Fruit fly (Drosophila melanogaster) whole organism, embryonic: ENCODE results near the gene dsx.
A peak's percentile ranks its signal among the peaks of the same experiment; 100 is the strongest.

Experiments
- Asciz ChIP-seq: fragments of 200-800 bp; sonication (Bioruptor generic); optimal IDR thresholded peaks from 2 replicates; lab custom pipeline; 2017; ENCODE audit warnings: missing biosample characterization, mild to moderate bottlenecking, missing genetic modification characterization, missing genetic modification reagents
- B-H2 ChIP-seq: fragments of 200-800 bp; sonication (Bioruptor generic); optimal IDR thresholded peaks from 2 replicates; lab custom pipeline; 2018; ENCODE audit warnings: missing biosample characterization, mild to moderate bottlenecking, missing genetic modification characterization
- CG10366 ChIP-seq: fragments of 200-800 bp; sonication (Bioruptor generic); IDR thresholded peaks from 2 replicates; pipeline ENCODE4 v1.3.6; 2022; ENCODE audit warnings: missing biosample characterization, missing genetic modification characterization
- CG11247 ChIP-seq: fragments of 200-800 bp; sonication (Bioruptor generic); IDR thresholded peaks from 2 replicates; pipeline ENCODE4 v1.3.6; 2022; ENCODE audit warnings: missing biosample characterization, missing genetic modification characterization
- CG12219 ChIP-seq: fragments of 200-800 bp; sonication (Bioruptor generic); optimal IDR thresholded peaks from 3 replicates; lab custom pipeline; 2018; ENCODE audit warnings: missing biosample characterization, mild to moderate bottlenecking, missing genetic modification characterization
- CG12236 ChIP-seq: fragments of 200-800 bp; sonication (Bioruptor generic); optimal IDR thresholded peaks from 2 replicates; lab custom pipeline; 2016; ENCODE audit warnings: missing biosample characterization, missing genetic modification characterization
- CG14014 ChIP-seq: fragments of 200-800 bp; sonication (Bioruptor generic); IDR thresholded peaks from 2 replicates; pipeline ENCODE4 v1.3.6; 2022; ENCODE audit warnings: missing biosample characterization, missing genetic modification characterization
- CG15514 ChIP-seq: fragments of 200-800 bp; sonication (Bioruptor generic); optimal IDR thresholded peaks from 3 replicates; lab custom pipeline; 2017; ENCODE audit warnings: missing biosample characterization, missing genetic modification characterization, mild to moderate bottlenecking, moderate library complexity, missing genetic modification reagents
- CG17829 ChIP-seq: fragments of 200-800 bp; optimal IDR thresholded peaks from 2 replicates; lab custom pipeline; 2019; ENCODE audit warnings: missing biosample characterization, mild to moderate bottlenecking, missing genetic modification characterization, moderate library complexity
- CG18619 ChIP-seq: fragments of 200-800 bp; sonication (Bioruptor generic); optimal IDR thresholded peaks from 3 replicates; lab custom pipeline; 2017; ENCODE audit warnings: missing biosample characterization, mild to moderate bottlenecking, missing genetic modification characterization
- CG2120 ChIP-seq: fragments of 200-800 bp; sonication (Bioruptor generic); optimal IDR thresholded peaks from 3 replicates; lab custom pipeline; 2016; ENCODE audit warnings: missing biosample characterization, missing genetic modification characterization
- CG30403 ChIP-seq: fragments of 200-800 bp; sonication (Bioruptor generic); optimal IDR thresholded peaks from 3 replicates; lab custom pipeline; 2016; ENCODE audit warnings: missing biosample characterization, missing genetic modification characterization
- CG32532 ChIP-seq: fragments of 200-800 bp; sonication (Bioruptor generic); IDR thresholded peaks from 2 replicates; pipeline ENCODE4 v1.3.6; 2022; ENCODE audit warnings: missing biosample characterization, missing genetic modification characterization
- CG3407 ChIP-seq: fragments of 200-800 bp; sonication (Bioruptor generic); optimal IDR thresholded peaks from 2 replicates; lab custom pipeline; 2018; ENCODE audit warnings: missing biosample characterization, mild to moderate bottlenecking, missing genetic modification characterization
- CG6254 ChIP-seq: fragments of 200-800 bp; sonication (Bioruptor generic); optimal IDR thresholded peaks from 3 replicates; lab custom pipeline; 2017; ENCODE audit warnings: mild to moderate bottlenecking, missing biosample characterization, missing genetic modification reagents, missing genetic modification characterization
- CG7372 ChIP-seq: fragments of 200-800 bp; sonication (Bioruptor generic); IDR thresholded peaks from 2 replicates; pipeline ENCODE4 v1.3.6; 2022; ENCODE audit warnings: missing biosample characterization, missing genetic modification characterization
- CG7839 ChIP-seq: fragments of 200-800 bp; sonication (Bioruptor generic); optimal IDR thresholded peaks from 3 replicates; lab custom pipeline; 2018; ENCODE audit warnings: missing biosample characterization, mild to moderate bottlenecking, missing genetic modification characterization, moderate library complexity
- CG7963 ChIP-seq: fragments of 200-800 bp; sonication (Bioruptor generic); IDR thresholded peaks from 3 replicates; pipeline ENCODE4 v1.3.6; 2022; ENCODE audit warnings: missing biosample characterization, missing genetic modification characterization; ENCODE audit not compliant: partially characterized antibody
- CG8089 ChIP-seq: fragments of 200-800 bp; sonication (Bioruptor generic); optimal IDR thresholded peaks from 3 replicates; lab custom pipeline; 2016; ENCODE audit warnings: missing biosample characterization, missing genetic modification characterization
- CG9437 ChIP-seq: fragments of 200-800 bp; sonication (Bioruptor generic); optimal IDR thresholded peaks from 2 replicates; lab custom pipeline; 2018; ENCODE audit warnings: missing biosample characterization, mild to moderate bottlenecking, missing genetic modification characterization
- CHES-1-like ChIP-seq: fragments of 200-800 bp; sonication (Bioruptor generic); optimal IDR thresholded peaks from 2 replicates; lab custom pipeline; 2016; ENCODE audit warnings: missing biosample characterization, missing genetic modification characterization
- CoRest ChIP-seq: fragments of 200-800 bp; sonication (Bioruptor generic); optimal IDR thresholded peaks from 3 replicates; lab custom pipeline; 2018; ENCODE audit warnings: missing biosample characterization, mild to moderate bottlenecking, missing genetic modification characterization, moderate library complexity
- D ChIP-seq, 2 experiments: fragments of 200-800 bp in 1 of 2; fragments of >200 bp in 1 of 2; sonication (Bioruptor generic) in 1 of 2; optimal IDR thresholded peaks; 2 replicates in 1 of 2; 3 replicates in 1 of 2; lab custom pipeline; 2017; ENCODE audit warnings: mild to moderate bottlenecking in 1 of 2, missing biosample characterization in 1 of 2, missing genetic modification characterization in 1 of 2, missing genetic modification reagents in 1 of 2
- D19B ChIP-seq: fragments of 200-800 bp; sonication (Bioruptor generic); optimal IDR thresholded peaks from 2 replicates; lab custom pipeline; 2017; ENCODE audit warnings: missing biosample characterization, mild to moderate bottlenecking, missing genetic modification characterization
- Ets65A ChIP-seq: fragments of 200-800 bp; sonication (Bioruptor generic); peaks from one replicate; lab custom pipeline; 2016; ENCODE audit warnings: missing biosample characterization, missing genetic modification characterization
- Fer2 ChIP-seq: fragments of 200-800 bp; sonication (Bioruptor generic); optimal IDR thresholded peaks from 2 replicates; lab custom pipeline; 2018; ENCODE audit warnings: missing biosample characterization, mild to moderate bottlenecking, missing genetic modification characterization, moderate library complexity
- HLH3B ChIP-seq: fragments of 200-800 bp; sonication (Bioruptor generic); IDR thresholded peaks from 2 replicates; pipeline ENCODE4 v1.3.6; 2022; ENCODE audit warnings: missing biosample characterization, missing genetic modification characterization
- Hr51 ChIP-seq, 2 experiments: fragments of 200-800 bp; sonication (Bioruptor generic); optimal IDR thresholded peaks; 2 replicates in 1 of 2; 3 replicates in 1 of 2; lab custom pipeline; 2016 to 2018; ENCODE audit warnings: missing biosample characterization in 2 of 2, missing genetic modification characterization in 2 of 2, mild to moderate bottlenecking in 1 of 2, moderate library complexity in 1 of 2
- Hsf ChIP-seq: fragments of 200-800 bp; sonication (Bioruptor generic); optimal IDR thresholded peaks from 3 replicates; lab custom pipeline; 2016; ENCODE audit warnings: missing biosample characterization, missing genetic modification characterization
- Oaz ChIP-seq: fragments of 200-800 bp; sonication (Bioruptor generic); IDR thresholded peaks from 2 replicates; pipeline ENCODE4 v1.3.6; 2022; ENCODE audit warnings: missing biosample characterization, missing genetic modification characterization
- Sox100B ChIP-seq: fragments of 200-800 bp; sonication (Bioruptor generic); optimal IDR thresholded peaks from 3 replicates; lab custom pipeline; 2018; ENCODE audit warnings: missing biosample characterization, mild to moderate bottlenecking, missing genetic modification characterization
- Usf ChIP-seq: fragments of 200-800 bp; sonication (Bioruptor generic); optimal IDR thresholded peaks from 2 replicates; lab custom pipeline; 2017; ENCODE audit warnings: missing genotype, missing biosample characterization, missing genetic modification characterization
- bcd ChIP-seq: fragments of 200-800 bp; sonication (Bioruptor generic); optimal IDR thresholded peaks from 2 replicates; lab custom pipeline; 2017; ENCODE audit warnings: missing biosample characterization, mild to moderate bottlenecking, missing genetic modification characterization
- cwo ChIP-seq: fragments of 200-800 bp; sonication (Bioruptor generic); optimal IDR thresholded peaks from 3 replicates; lab custom pipeline; 2017; ENCODE audit warnings: missing biosample characterization, missing genetic modification characterization, mild to moderate bottlenecking, moderate library complexity, missing genetic modification reagents
- en ChIP-seq: fragments of 200-800 bp; sonication (Bioruptor generic); optimal IDR thresholded peaks from 2 replicates; lab custom pipeline; 2016; ENCODE audit warnings: missing biosample characterization, missing genetic modification characterization
- gem ChIP-seq: fragments of 200-800 bp; sonication (Bioruptor generic); optimal IDR thresholded peaks from 2 replicates; lab custom pipeline; 2019; ENCODE audit warnings: missing biosample characterization, mild to moderate bottlenecking, missing genetic modification characterization, moderate library complexity
- hb ChIP-seq: fragments of 200-800 bp; sonication (Bioruptor generic); IDR thresholded peaks from 3 replicates; pipeline ENCODE4 v1.3.6; 2022; ENCODE audit warnings: missing biosample characterization, missing genetic modification characterization; ENCODE audit not compliant: partially characterized antibody
- hbn ChIP-seq: fragments of 200-800 bp; sonication (Bioruptor generic); IDR thresholded peaks from 2 replicates; pipeline ENCODE4 v1.3.6; 2022; ENCODE audit warnings: missing biosample characterization, missing genetic modification characterization; ENCODE audit not compliant: partially characterized antibody
- org-1 ChIP-seq: fragments of 200-800 bp; sonication (Bioruptor generic); optimal IDR thresholded peaks from 2 replicates; lab custom pipeline; 2017; ENCODE audit warnings: missing biosample characterization, missing genetic modification characterization
- psq ChIP-seq: fragments of 200-800 bp; sonication (Bioruptor generic); optimal IDR thresholded peaks from 2 replicates; lab custom pipeline; 2017; ENCODE audit warnings: missing biosample characterization, missing genetic modification characterization
- sc ChIP-seq, 3 experiments: fragments of >200 bp in 2 of 3; fragments of 200-800 bp in 1 of 3; sonication (Bioruptor generic) in 1 of 3; optimal IDR thresholded peaks; 2 replicates in 2 of 3; 3 replicates in 1 of 3; lab custom pipeline; 2017; ENCODE audit warnings: mild to moderate bottlenecking in 1 of 3, missing biosample characterization in 1 of 3, missing genetic modification characterization in 1 of 3, missing genetic modification reagents in 1 of 3
- slbo ChIP-seq: fragments of 200-800 bp; sonication (Bioruptor generic); IDR thresholded peaks from 2 replicates; pipeline ENCODE4 v1.3.6; 2022; ENCODE audit warnings: missing biosample characterization, missing genetic modification characterization
- slp2 ChIP-seq: fragments of 200-800 bp; sonication (Bioruptor generic); optimal IDR thresholded peaks from 2 replicates; lab custom pipeline; 2016; ENCODE audit warnings: missing biosample characterization, missing genetic modification characterization
- ssp ChIP-seq: fragments of 200-800 bp; sonication (Bioruptor generic); IDR thresholded peaks from 2 replicates; pipeline ENCODE4 v1.3.6; 2022; ENCODE audit warnings: missing biosample characterization, missing genetic modification characterization
- tin ChIP-seq: fragments of 200-800 bp; sonication (Bioruptor generic); optimal IDR thresholded peaks from 3 replicates; lab custom pipeline; 2016; ENCODE audit warnings: missing biosample characterization, missing genetic modification characterization
- trem ChIP-seq: fragments of 200-800 bp; optimal IDR thresholded peaks from 3 replicates; lab custom pipeline; 2019; ENCODE audit warnings: missing biosample characterization, mild to moderate bottlenecking, missing genetic modification characterization, moderate library complexity
- unpg ChIP-seq: fragments of 200-800 bp; sonication (Bioruptor generic); optimal IDR thresholded peaks from 3 replicates; lab custom pipeline; 2018; ENCODE audit warnings: missing biosample characterization, mild to moderate bottlenecking, missing genetic modification characterization, moderate library complexity
- vfl ChIP-seq: fragments of 200-800 bp; sonication (Bioruptor generic); optimal IDR thresholded peaks from 2 replicates; lab custom pipeline; 2016; ENCODE audit warnings: missing biosample characterization, missing genetic modification characterization
- vvl ChIP-seq: fragments of 200-800 bp; sonication (Bioruptor generic); IDR thresholded peaks from 2 replicates; pipeline ENCODE4 v1.3.6; 2022; ENCODE audit warnings: missing biosample characterization, missing genetic modification characterization
- zfh1 ChIP-seq: fragments of 200-800 bp; sonication (Bioruptor generic); IDR thresholded peaks from 3 replicates; pipeline ENCODE4 v1.3.6; 2022; ENCODE audit warnings: missing biosample characterization, missing genetic modification characterization

The dsx gene

DNA sequence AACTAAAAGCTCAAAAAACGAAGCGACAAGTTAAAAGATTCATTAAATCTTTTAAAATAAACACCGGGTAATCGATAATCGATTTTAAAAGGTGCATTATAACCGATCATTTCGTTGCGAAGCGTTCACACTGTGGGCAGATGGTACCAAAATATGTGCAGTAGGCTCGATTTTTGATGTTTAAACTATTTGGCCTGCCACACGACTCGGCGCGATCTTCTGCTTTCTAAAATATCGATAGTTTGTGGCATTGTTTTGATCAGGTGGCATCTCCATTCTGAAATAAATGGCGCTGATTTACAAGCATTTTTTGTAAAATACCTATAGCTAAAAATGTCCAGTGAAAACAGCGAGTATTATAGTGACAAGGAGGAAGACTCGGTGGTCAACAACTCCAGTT lies 47.0 kb downstream of the dsx start, which contains the start of the genes CG10445 and lds (continued):
- TF ChIP-seq CG15514 (GFP tag; lab: Kevin White, UChicago) (peak; percentile 57), HLH3B (GFP tag; lab: Robert Waterston, UW) (no peak), CG11247 (GFP tag; lab: Robert Waterston, UW) (no peak), trem (peak; percentile 93), vfl (GFP tag; lab: Kevin White, UChicago) (no peak), gem (tag; lab: Kevin White, UChicago) (no peak), Sox100B (GFP tag; lab: Kevin White, UChicago) (no peak), cwo (GFP tag; lab: Kevin White, UChicago) (no peak), CG6254 (no peak), psq (no peak), CG12219 (GFP tag; lab: Kevin White, UChicago) (no peak), slp2 (GFP tag; lab: Kevin White, UChicago) (no peak), ssp (GFP tag; lab: Robert Waterston, UW) (peak; percentile 96), D (optimal IDR thresholded peaks at IDR 0.05; lab: Kevin White, UChicago) (no peak), D (GFP tag; optimal IDR thresholded peaks at IDR 0.05; lab: Kevin White, UChicago) (no peak), CG12236 (GFP tag; lab: Kevin White, UChicago) (no peak), CG9437 (GFP tag; lab: Kevin White, UChicago) (no peak), Usf (GFP tag; lab: Kevin White, UChicago) (no peak), CG2120 (peak; percentile 23), Oaz (GFP tag; lab: Robert Waterston, UW) (no peak), sc (optimal IDR thresholded peaks at IDR 0.05; lab: Kevin White, UChicago) (no peak), sc (GFP tag; optimal IDR thresholded peaks at IDR 0.05; lab: Kevin White, UChicago) (no peak), B-H2 (no peak), CG18619 (GFP tag; lab: Kevin White, UChicago) (no peak), bcd (no peak), CG17829 (tag; lab: Kevin White, UChicago) (peak; percentile 69), vvl (GFP tag; lab: Robert Waterston, UW) (peak; percentile 41; the same call in 1 of the 2 replicates), CoRest (tag; lab: Kevin White, UChicago) (peak; percentile 43), CG3407 (GFP tag; lab: Kevin White, UChicago) (no peak), D19B (GFP tag; lab: Kevin White, UChicago) (no peak), Hsf (GFP tag; lab: Kevin White, UChicago) (no peak), CHES-1-like (no peak), Hr51 (GFP tag; optimal IDR thresholded peaks at IDR 0.05; lab: Kevin White, UChicago) (no peak), Ets65A (GFP tag; lab: Kevin White, UChicago) (peak; percentile 86), CG10366 (no peak), org-1 (no peak), CG30403 (GFP tag; lab: Kevin White, UChicago) (peak; percentile 18), zfh1 (0 out of 3 replicates have a peak, but pooled peaks have one; percentile 25), Fer2 (no peak), hb (GFP tag; lab: Robert Waterston, UW) (peak; percentile 95), CG32532 (GFP tag; lab: Robert Waterston, UW) (no peak), CG7372 (GFP tag; lab: Robert Waterston, UW) (no peak), CG7839 (no peak), slbo (GFP tag; lab: Robert Waterston, UW) (peak; percentile 46; the same call in 1 of the 2 replicates), CG8089 (no peak), en (GFP tag; lab: Kevin White, UChicago) (no peak), unpg (GFP tag; lab: Kevin White, UChicago) (no peak), CG7963 (GFP tag; lab: Robert Waterston, UW) (peak; percentile 92), tin (GFP tag; lab: Kevin White, UChicago) (peak; percentile 13), Asciz (GFP tag; lab: Kevin White, UChicago) (no peak), CG14014 (GFP tag; lab: Robert Waterston, UW) (no peak), hbn (peak; percentile 79)
